ENCODE assay signal across 5 worm cellular contexts in the genomic region with DNA sequence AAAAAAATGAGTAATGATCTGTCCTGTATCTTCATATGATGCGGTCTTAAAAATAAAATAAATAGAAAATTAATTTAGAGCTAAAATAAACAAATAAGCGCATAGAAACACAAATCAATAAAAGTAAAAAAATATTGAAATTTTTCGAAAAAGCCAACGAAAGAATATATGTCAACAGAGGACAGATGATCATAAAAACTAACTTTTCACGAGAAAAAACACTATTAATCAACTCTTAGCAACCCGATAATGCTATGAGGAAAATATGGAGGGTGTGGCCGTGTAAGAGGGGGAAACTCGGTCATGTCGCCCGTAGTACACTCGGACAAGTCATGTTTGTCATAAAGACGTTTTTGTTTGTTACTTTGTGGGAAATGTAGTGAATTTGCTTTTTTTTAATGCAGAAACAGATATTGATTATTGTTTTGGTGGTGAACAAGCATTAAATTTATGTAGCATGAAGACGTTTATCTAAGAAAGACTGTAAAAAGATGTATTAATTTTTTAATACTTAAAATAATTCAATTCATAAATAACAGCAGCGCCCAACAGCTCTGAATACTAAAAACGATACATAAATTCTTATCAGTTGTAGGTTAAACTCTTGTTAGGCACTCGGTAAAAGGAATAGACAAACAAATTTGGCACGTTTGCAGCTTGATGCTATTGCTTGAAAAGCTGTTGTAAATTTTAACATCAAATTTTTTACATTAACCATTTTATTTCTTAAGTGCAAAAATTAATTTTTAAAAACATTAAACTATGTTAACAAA.
TF ChIP-seq lines count a peak whose summit lies in the region.

A gene (minus strand): TSS at position 51 of the 773 bp plus-strand sequence.

TF ChIP-seq in whole organism, L1 larva, 84 proteins besides CTCF, POLR2A, EP300 and RAD21 (continues in another document):
- no peak for TF ChIP-seq ama-1 (optimal IDR thresholded peaks at IDR 0.05; lab: Kevin White, UChicago)
- no peak for TF ChIP-seq efl-3 (GFP tag; optimal IDR thresholded peaks at IDR 0.05; lab: Kevin White, UChicago)
- TF ChIP-seq ztf-11 (tag; optimal IDR thresholded peaks at IDR 0.05; lab: Kevin White, UChicago), result peak in 1 of 2 experiments; percentile 67
- peak; percentile 41 for TF ChIP-seq dsc-1 (tag; optimal IDR thresholded peaks at IDR 0.05; lab: Kevin White, UChicago)
- no peak for TF ChIP-seq nhr-76 (tag; optimal IDR thresholded peaks at IDR 0.05; lab: Kevin White, UChicago)
- TF ChIP-seq aly-2 (tag; optimal IDR thresholded peaks at IDR 0.05; lab: Kevin White, UChicago), result no peak
- TF ChIP-seq tlp-1 (tag; optimal IDR thresholded peaks at IDR 0.05; lab: Kevin White, UChicago), result no peak
- TF ChIP-seq unc-86 (tag; optimal IDR thresholded peaks at IDR 0.05; lab: Kevin White, UChicago), result peak; percentile 15
- peak; percentile 46 for TF ChIP-seq sox-4 (tag; optimal IDR thresholded peaks at IDR 0.05; lab: Kevin White, UChicago)
- TF ChIP-seq nhr-77 (tag; optimal IDR thresholded peaks at IDR 0.05; lab: Kevin White, UChicago), result no peak
- TF ChIP-seq lin-35 (GFP tag; optimal IDR thresholded peaks at IDR 0.05; lab: Kevin White, UChicago), result peak in 1 of 2 experiments; percentile 1
- peak; percentile 87 for TF ChIP-seq lir-3 (tag; optimal IDR thresholded peaks at IDR 0.05; lab: Kevin White, UChicago; ENCODE audit: poor library complexity)
- peak; percentile 70 for TF ChIP-seq snu-23 (GFP tag; optimal IDR thresholded peaks at IDR 0.05; lab: Kevin White, UChicago)
- peak; percentile 59 for TF ChIP-seq pax-3 (tag; optimal IDR thresholded peaks at IDR 0.05; lab: Kevin White, UChicago)
- peak; percentile 39 for TF ChIP-seq mep-1 (tag; optimal IDR thresholded peaks at IDR 0.05; lab: Kevin White, UChicago)
- TF ChIP-seq egl-13 (tag; optimal IDR thresholded peaks at IDR 0.05; lab: Kevin White, UChicago), result peak; percentile 54

TF ChIP-seq in whole organism, L3 larva, 47 proteins besides CTCF, POLR2A, EP300 and RAD21 (continues in another document):
- no peak for TF ChIP-seq nhr-11 (tag; optimal IDR thresholded peaks at IDR 0.05; lab: Kevin White, UChicago)
- TF ChIP-seq ZK546.5 (tag; optimal IDR thresholded peaks at IDR 0.05; lab: Kevin White, UChicago), result no peak
- no peak for TF ChIP-seq nhr-237 (tag; optimal IDR thresholded peaks at IDR 0.05; lab: Kevin White, UChicago)
- no peak for TF ChIP-seq elt-3 (tag; optimal IDR thresholded peaks at IDR 0.05; lab: Kevin White, UChicago)
- TF ChIP-seq nhr-25 (tag; optimal IDR thresholded peaks at IDR 0.05; lab: Kevin White, UChicago), result peak; percentile 2
- TF ChIP-seq skn-1 (tag; optimal IDR thresholded peaks at IDR 0.05; lab: Kevin White, UChicago), result no peak
- no peak for TF ChIP-seq egl-27 (tag; optimal IDR thresholded peaks at IDR 0.05; lab: Kevin White, UChicago)
- TF ChIP-seq lin-39 (tag; optimal IDR thresholded peaks at IDR 0.05; lab: Kevin White, UChicago), result no peak
- no peak for TF ChIP-seq fos-1 (tag; optimal IDR thresholded peaks at IDR 0.05; lab: Kevin White, UChicago)
- peak; percentile 29 for TF ChIP-seq elt-2 (tag; optimal IDR thresholded peaks at IDR 0.05; lab: Kevin White, UChicago)
- TF ChIP-seq nhr-67 (tag; optimal IDR thresholded peaks at IDR 0.05; lab: Kevin White, UChicago), result no peak
- TF ChIP-seq sea-2 (GFP tag; optimal IDR thresholded peaks at IDR 0.05; lab: Kevin White, UChicago), result no peak
- peak; percentile 18 for TF ChIP-seq lin-15B (tag; optimal IDR thresholded peaks at IDR 0.05; lab: Kevin White, UChicago)
- TF ChIP-seq aly-2 (tag; optimal IDR thresholded peaks at IDR 0.05; lab: Kevin White, UChicago), result no peak
- peak; percentile 53 for TF ChIP-seq pha-4 (tag; optimal IDR thresholded peaks at IDR 0.05; lab: Kevin White, UChicago)
- peak; percentile 48 for TF ChIP-seq nfya-1 (tag; optimal IDR thresholded peaks at IDR 0.05; lab: Kevin White, UChicago; ENCODE audit: insufficient read depth)
- TF ChIP-seq ceh-16 (tag; optimal IDR thresholded peaks at IDR 0.05; lab: Kevin White, UChicago), result no peak

TF ChIP-seq in whole organism, early embryonic, 17 proteins besides CTCF, POLR2A, EP300 and RAD21:
- TF ChIP-seq ets-7 (tag; optimal IDR thresholded peaks at IDR 0.05; lab: Kevin White, UChicago), result no peak
- TF ChIP-seq tbx-37 (GFP tag; conservative IDR thresholded peaks at IDR 0.05; lab: Robert Waterston, UW), result peak; percentile 69

TF ChIP-seq in whole organism, midembryonic, 9 proteins besides CTCF, POLR2A, EP300 and RAD21:
- TF ChIP-seq ztf-23 (GFP tag; IDR thresholded peaks at IDR 0.05; lab: Robert Waterston, UW) (0 out of 2 replicates have a peak, but pooled peaks have one; percentile 16), flt-1 (GFP tag; IDR thresholded peaks at IDR 0.05; lab: Robert Waterston, UW) (no peak), T22C8.4 (GFP tag; IDR thresholded peaks at IDR 0.05; lab: Robert Waterston, UW) (no peak), klf-2 (GFP tag; conservative IDR thresholded peaks at IDR 0.05; lab: Robert Waterston, UW) (no peak), cog-1 (tag; optimal IDR thresholded peaks at IDR 0.05; lab: Kevin White, UChicago) (peak; percentile 9)

TF ChIP-seq in whole organism, young adult, 124 proteins besides CTCF, POLR2A, EP300 and RAD21:
- TF ChIP-seq dpff-1 (tag; optimal IDR thresholded peaks at IDR 0.05; lab: Kevin White, UChicago), result no peak
- no peak for TF ChIP-seq lag-1 (GFP tag; IDR thresholded peaks at IDR 0.05; lab: Robert Waterston, UW)
- TF ChIP-seq tlf-1 (GFP tag; optimal IDR thresholded peaks at IDR 0.05; lab: Kevin White, UChicago), result no peak
- TF ChIP-seq nfya-2 (GFP tag; IDR thresholded peaks at IDR 0.05; lab: Robert Waterston, UW), result no peak
- no peak for TF ChIP-seq Y56A3A.18 (GFP tag; IDR thresholded peaks at IDR 0.05; lab: Robert Waterston, UW)
- no peak for TF ChIP-seq hlh-26 (GFP tag; conservative IDR thresholded peaks at IDR 0.05; lab: Robert Waterston, UW)
- no peak for TF ChIP-seq unc-62 (GFP tag; optimal IDR thresholded peaks at IDR 0.05; lab: Kevin White, UChicago)
- TF ChIP-seq ztf-28 (GFP tag; IDR thresholded peaks at IDR 0.05; lab: Robert Waterston, UW), result no peak
- TF ChIP-seq D2030.7 (GFP tag; IDR thresholded peaks at IDR 0.05; lab: Robert Waterston, UW), result no peak
- peak; percentile 15 for TF ChIP-seq lin-40 (tag; optimal IDR thresholded peaks at IDR 0.05; lab: Kevin White, UChicago)
- no peak for TF ChIP-seq tbx-9 (tag; optimal IDR thresholded peaks at IDR 0.05; lab: Kevin White, UChicago; ENCODE audit: borderline replicate concordance)
- no peak for TF ChIP-seq hrde-1 (tag; optimal IDR thresholded peaks at IDR 0.05; lab: Kevin White, UChicago; ENCODE audit: borderline replicate concordance)
- TF ChIP-seq unc-130 (GFP tag; optimal IDR thresholded peaks at IDR 0.05; lab: Kevin White, UChicago), result peak; percentile 27
- TF ChIP-seq C17E4.6 (GFP tag; IDR thresholded peaks at IDR 0.05; lab: Robert Waterston, UW), result no peak
- TF ChIP-seq tbp1 (GFP tag; optimal IDR thresholded peaks at IDR 0.05; lab: Kevin White, UChicago), result no peak
- peak; percentile 71 for TF ChIP-seq ZK185.1 (tag; optimal IDR thresholded peaks at IDR 0.05; lab: Kevin White, UChicago; ENCODE audit: poor library complexity, severe bottlenecking)
- no peak for TF ChIP-seq F49E8.2 (tag; optimal IDR thresholded peaks at IDR 0.05; lab: Kevin White, UChicago; ENCODE audit: insufficient read depth)
- TF ChIP-seq B0336.3 (GFP tag; IDR thresholded peaks at IDR 0.05; lab: Robert Waterston, UW), result no peak
- TF ChIP-seq K12H6.12 (tag; optimal IDR thresholded peaks at IDR 0.05; lab: Kevin White, UChicago), result peak; percentile 37
- no peak for TF ChIP-seq pha-4 (tag; optimal IDR thresholded peaks at IDR 0.05; lab: Kevin White, UChicago)
- no peak for TF ChIP-seq cebp-1 (GFP tag; IDR thresholded peaks at IDR 0.05; lab: Robert Waterston, UW)
- no peak for TF ChIP-seq cebp-1 (tag; optimal IDR thresholded peaks at IDR 0.05; lab: Kevin White, UChicago)
- no peak for TF ChIP-seq dox-1 (GFP tag; IDR thresholded peaks at IDR 0.05; lab: Robert Waterston, UW)
- no peak for TF ChIP-seq Y79H2A.3 (GFP tag; conservative IDR thresholded peaks at IDR 0.05; lab: Robert Waterston, UW)
- no peak for TF ChIP-seq Y95B8A.8 (GFP tag; IDR thresholded peaks at IDR 0.05; lab: Robert Waterston, UW)
